Worm (Caenorhabditis elegans): ENCODE measurements around the gene mrpl-46.

The mrpl-46 gene

ce11 chrIV:762486-763376 is 37.9 kb upstream of the mrpl-46 start:
- TF ChIP-seq zfh-2 (GFP tag; conservative IDR thresholded peaks at IDR 0.05): peak; percentile 83
- 0 out of 2 replicates have a peak, but pooled peaks have one; percentile 20 for TF ChIP-seq aptf-2 (GFP tag; conservative IDR thresholded peaks at IDR 0.05)
- TF ChIP-seq B0019.2 (GFP tag; conservative IDR thresholded peaks at IDR 0.05): no peak
- peak; percentile 23; the same call in 1 of the 2 replicates for TF ChIP-seq mcd-1 (GFP tag; IDR thresholded peaks at IDR 0.05)
- TF ChIP-seq repo-1 (tag; optimal IDR thresholded peaks at IDR 0.05): peak; percentile 31
- no peak for TF ChIP-seq snpc-1.1 (tag; optimal IDR thresholded peaks at IDR 0.05; ENCODE audit: insufficient read depth)
- no peak for TF ChIP-seq nhr-80 (tag; optimal IDR thresholded peaks at IDR 0.05)
- peak; percentile 92 for TF ChIP-seq egrh-3 (GFP tag; IDR thresholded peaks at IDR 0.05)
- TF ChIP-seq nhr-120 (GFP tag; IDR thresholded peaks at IDR 0.05): peak; percentile 66; the same call in 1 of the 2 replicates

- TF ChIP-seq nfyb-1 (GFP tag; IDR thresholded peaks at IDR 0.05) (no peak), F39B2.1 (GFP tag; IDR thresholded peaks at IDR 0.05) (no peak), ekl-4 (GFP tag; IDR thresholded peaks at IDR 0.05) (no peak), madf-3 (GFP tag; IDR thresholded peaks at IDR 0.05) (no peak), chd-7 (tag; optimal IDR thresholded peaks at IDR 0.05) (no peak), lin-40 (tag; optimal IDR thresholded peaks at IDR 0.05) (peak; percentile 39), F37B4.10 (GFP tag; IDR thresholded peaks at IDR 0.05) (no peak), mel-28 (tag; optimal IDR thresholded peaks at IDR 0.05; ENCODE audit: borderline replicate concordance) (no peak), zfh-2 (GFP tag; conservative IDR thresholded peaks at IDR 0.05) (no peak), atf-7 (tag; optimal IDR thresholded peaks at IDR 0.05) (no peak), efl-1 (GFP tag; optimal IDR thresholded peaks at IDR 0.05) (no peak), somi-1 (GFP tag; optimal IDR thresholded peaks at IDR 0.05) (no peak), Y53G8AR.9 (GFP tag; conservative IDR thresholded peaks at IDR 0.05) (0 out of 2 replicates have a peak, but pooled peaks have one; percentile 16), rec-8 (tag; optimal IDR thresholded peaks at IDR 0.05) (no peak), lag-1 (GFP tag; IDR thresholded peaks at IDR 0.05) (no peak), ama-1 (optimal IDR thresholded peaks at IDR 0.05) (peak; percentile 91), ama-1 (GFP tag; optimal IDR thresholded peaks at IDR 0.05) (no peak), F33H1.4 (GFP tag; IDR thresholded peaks at IDR 0.05) (no peak), ztf-28 (GFP tag; IDR thresholded peaks at IDR 0.05) (no peak), hmg-1.2 (GFP tag; IDR thresholded peaks at IDR 0.05) (peak; percentile 43), madf-8 (GFP tag; conservative IDR thresholded peaks at IDR 0.05) (no peak), F23B12.7 (tag; optimal IDR thresholded peaks at IDR 0.05; ENCODE audit: insufficient read depth) (no peak), B0035.1 (tag; optimal IDR thresholded peaks at IDR 0.05) (no peak), lir-1 (GFP tag; conservative IDR thresholded peaks at IDR 0.05) (no peak), dpl-1 (GFP tag; optimal IDR thresholded peaks at IDR 0.05) (no peak), unc-62 (GFP tag; optimal IDR thresholded peaks at IDR 0.05) (no peak), hrde-1 (tag; optimal IDR thresholded peaks at IDR 0.05; ENCODE audit: borderline replicate concordance) (no peak)
Observed at ce11 chrIV:763377-764063, 37.1 kb upstream of the mrpl-46 start, which contains the start of gene col-103. TSS of gene col-103 (minus strand) at chrIV:763678.

All from whole organism, young adult.